Worm (Caenorhabditis elegans) whole organism, early embryonic: ENCODE measurements around the gene vit-2.

Experiments
- ama-1 ChIP-seq: fragments of 150-350 bp; optimal IDR thresholded peaks from 2 replicates; lab custom pipeline; 2014
- ets-7 ChIP-seq: sonication (generic microtip); optimal IDR thresholded peaks from 2 replicates; lab custom pipeline; 2016; ENCODE audit warnings: missing genotype, missing genetic modification characterization, missing compliant biosample characterization
- flt-1 ChIP-seq: fragments of 200-800 bp; sonication (Bioruptor generic); IDR thresholded peaks from 2 replicates; pipeline ENCODE4 v1.3.6; 2022; ENCODE audit warnings: missing genetic modification characterization, missing compliant biosample characterization
- pes-1 ChIP-seq: fragments of 200-800 bp; sonication (Bioruptor generic); IDR thresholded peaks from 2 replicates; pipeline ENCODE4 v1.3.6; 2022; ENCODE audit warnings: missing genetic modification reagents, missing genetic modification characterization, missing compliant biosample characterization

ce11 chrX:5140177-5140576 lies 39.3 kb downstream of the vit-2 start:
- TF ChIP-seq pes-1 (GFP tag; lab: Robert Waterston, UW) (0 out of 2 replicates have a peak, but pooled peaks have one; percentile 33), ets-7 (no peak), flt-1 (GFP tag; lab: Robert Waterston, UW) (no peak), ama-1 (lab: Kevin White, UChicago) (no peak)
